Fruit fly (Drosophila melanogaster) whole organism, adult: ENCODE measurements around the gene CG14450.

Source experiments
- CG33017 ChIP-seq: fragments of 200-800 bp; sonication (Bioruptor generic); optimal IDR thresholded peaks from 2 replicates; lab custom pipeline; 2018; ENCODE audit warnings: missing biosample characterization, mild to moderate bottlenecking, missing genetic modification characterization, moderate library complexity
- CG5204 ChIP-seq: fragments of 200-800 bp; sonication (Bioruptor generic); optimal IDR thresholded peaks from 2 replicates; lab custom pipeline; 2016; ENCODE audit warnings: missing biosample characterization, missing genetic modification characterization
- CG7101 ChIP-seq: fragments of 200-800 bp; sonication (Bioruptor generic); optimal IDR thresholded peaks from 2 replicates; lab custom pipeline; 2018; ENCODE audit warnings: missing biosample characterization, mild to moderate bottlenecking, missing genetic modification characterization, moderate library complexity
- Clk ChIP-seq: fragments of 200-800 bp; sonication (Bioruptor generic); optimal IDR thresholded peaks from 2 replicates; lab custom pipeline; 2017; ENCODE audit warnings: missing biosample characterization, missing genetic modification characterization
- cic ChIP-seq: fragments of 200-800 bp; sonication (Bioruptor generic); optimal IDR thresholded peaks from 2 replicates; lab custom pipeline; 2017; ENCODE audit warnings: missing biosample characterization, mild to moderate bottlenecking, missing genetic modification characterization, moderate library complexity
- cnc ChIP-seq, 2 experiments: fragments of >200 bp; optimal IDR thresholded peaks; 2 replicates each; lab custom pipeline; 2017
- ovo ChIP-seq: fragments of 200-800 bp; sonication (Bioruptor generic); optimal IDR thresholded peaks from 2 replicates; lab custom pipeline; 2016; ENCODE audit warnings: missing biosample characterization, missing genetic modification characterization

dm6 chr3L:22724046-22724771, 3.4 kb downstream of the CG14450 start:
- TF ChIP-seq Clk (GFP tag; lab: Kevin White, UChicago) (no peak), ovo (GFP tag; lab: Kevin White, UChicago) (no peak), cnc (optimal IDR thresholded peaks at IDR 0.05; lab: Kevin White, UChicago) (no peak), CG33017 (tag; lab: Kevin White, UChicago) (no peak), CG7101 (tag; lab: Kevin White, UChicago) (no peak), CG5204 (GFP tag; lab: Kevin White, UChicago) (no peak), cic (GFP tag; lab: Kevin White, UChicago) (no peak)
